Fruit fly (Drosophila melanogaster) whole organism, embryonic: ENCODE results near the gene foxo.

Source experiments
- Adf1 ChIP-seq: fragments of 200-800 bp; sonication (Bioruptor generic); IDR thresholded peaks from 2 replicates; pipeline ENCODE4 v1.3.6; 2022; ENCODE audit warnings: missing biosample characterization, missing genetic modification characterization
- Awh ChIP-seq: fragments of 200-800 bp; sonication (Bioruptor generic); IDR thresholded peaks from 2 replicates; pipeline ENCODE4, ENCODE4 v1.3.6; 2022; ENCODE audit warnings: missing biosample characterization, missing genetic modification characterization
- Bgb ChIP-seq: fragments of 200-800 bp; sonication (Bioruptor generic); IDR thresholded peaks from 2 replicates; pipeline ENCODE4 v1.3.6; 2022; ENCODE audit warnings: missing biosample characterization, missing genetic modification characterization; ENCODE audit not compliant: partially characterized antibody
- CG10209 ChIP-seq: fragments of 200-800 bp; sonication (Bioruptor generic); optimal IDR thresholded peaks from 3 replicates; lab custom pipeline; 2017; ENCODE audit warnings: missing biosample characterization, mild to moderate bottlenecking, missing genetic modification characterization, missing genetic modification reagents
- CG10543 ChIP-seq: fragments of 200-800 bp; sonication (Bioruptor generic); optimal IDR thresholded peaks from 3 replicates; lab custom pipeline; 2017; ENCODE audit warnings: missing biosample characterization, mild to moderate bottlenecking, missing genetic modification characterization, moderate library complexity
- CG11093 ChIP-seq: fragments of 200-800 bp; sonication (Bioruptor generic); IDR thresholded peaks from 3 replicates; pipeline ENCODE4 v1.3.6; 2022; ENCODE audit warnings: missing biosample characterization, missing genetic modification characterization
- CG11560 ChIP-seq: fragments of 200-800 bp; sonication (Bioruptor generic); IDR thresholded peaks from 3 replicates; pipeline ENCODE4 v1.3.6; 2022; ENCODE audit warnings: missing biosample characterization, missing genetic modification characterization
- CG11695 ChIP-seq: fragments of 200-800 bp; sonication (Bioruptor generic); IDR thresholded peaks from 3 replicates; pipeline ENCODE4 v1.3.6; 2022; ENCODE audit warnings: missing biosample characterization, missing genetic modification characterization
- CG12155 ChIP-seq: fragments of 200-800 bp; sonication (Bioruptor generic); optimal IDR thresholded peaks from 3 replicates; lab custom pipeline; 2016; ENCODE audit warnings: missing biosample characterization, missing genetic modification characterization
- CG12299 ChIP-seq: fragments of 200-800 bp; sonication (Bioruptor generic); optimal IDR thresholded peaks from 2 replicates; lab custom pipeline; 2018; ENCODE audit warnings: missing biosample characterization, mild to moderate bottlenecking, missing genetic modification characterization
- CG12744 ChIP-seq: fragments of 200-800 bp; sonication (Bioruptor generic); optimal IDR thresholded peaks from 2 replicates; lab custom pipeline; 2016; ENCODE audit warnings: missing biosample characterization, missing genetic modification characterization
- CG13287 ChIP-seq: fragments of 200-800 bp; sonication (Bioruptor generic); IDR thresholded peaks from 2 replicates; pipeline ENCODE4 v1.3.6; 2022; ENCODE audit warnings: missing biosample characterization, missing genetic modification characterization; ENCODE audit not compliant: partially characterized antibody
- CG13296 ChIP-seq: fragments of 200-800 bp; sonication (Bioruptor generic); optimal IDR thresholded peaks from 3 replicates; lab custom pipeline; 2018; ENCODE audit warnings: missing biosample characterization, mild to moderate bottlenecking, missing genetic modification characterization
- CG13894 ChIP-seq: fragments of 200-800 bp; sonication (Bioruptor generic); optimal IDR thresholded peaks from 3 replicates; lab custom pipeline; 2018; ENCODE audit warnings: missing biosample characterization, mild to moderate bottlenecking, missing genetic modification characterization, moderate library complexity
- CG17359 ChIP-seq: fragments of 200-800 bp; sonication (Bioruptor generic); optimal IDR thresholded peaks from 3 replicates; lab custom pipeline; 2018; ENCODE audit warnings: missing biosample characterization, mild to moderate bottlenecking, missing genetic modification characterization, moderate library complexity
- CG18011 ChIP-seq: fragments of 200-800 bp; sonication (Bioruptor generic); optimal IDR thresholded peaks from 2 replicates; lab custom pipeline; 2017; ENCODE audit warnings: missing biosample characterization, missing genetic modification characterization, mild to moderate bottlenecking, moderate library complexity, missing genotype
- CG18262 ChIP-seq: fragments of 200-800 bp; optimal IDR thresholded peaks from 3 replicates; lab custom pipeline; 2019; ENCODE audit warnings: missing biosample characterization, mild to moderate bottlenecking, missing genetic modification characterization, moderate library complexity
- CG2199 ChIP-seq: fragments of 200-800 bp; sonication (Bioruptor generic); IDR thresholded peaks from 3 replicates; pipeline ENCODE4 v1.3.6; 2022; ENCODE audit warnings: missing biosample characterization, missing genetic modification characterization
- CG3163 ChIP-seq: fragments of 200-800 bp; sonication (Bioruptor generic); optimal IDR thresholded peaks from 3 replicates; lab custom pipeline; 2016; ENCODE audit warnings: missing biosample characterization, missing genetic modification characterization
- CG34224 ChIP-seq: fragments of 200-800 bp; sonication (Bioruptor generic); IDR thresholded peaks from 3 replicates; pipeline ENCODE4 v1.3.6; 2022; ENCODE audit warnings: missing biosample characterization, missing genetic modification characterization; ENCODE audit not compliant: partially characterized antibody
- CG34376 ChIP-seq: fragments of 200-800 bp; sonication (Bioruptor generic); optimal IDR thresholded peaks from 2 replicates; lab custom pipeline; 2018; ENCODE audit warnings: missing biosample characterization, mild to moderate bottlenecking, missing genetic modification characterization
- CG42726 ChIP-seq: fragments of 200-800 bp; sonication (Bioruptor generic); IDR thresholded peaks from 2 replicates; pipeline ENCODE4 v1.3.6; 2022; ENCODE audit warnings: missing biosample characterization, missing genetic modification characterization; ENCODE audit not compliant: partially characterized antibody
- CG8290 ChIP-seq, 3 experiments: fragments of 200-800 bp; sonication (Bioruptor generic); optimal IDR thresholded peaks; 2 replicates each; lab custom pipeline; 2016 to 2019; ENCODE audit warnings: missing biosample characterization in 3 of 3, missing genetic modification characterization in 3 of 3, mild to moderate bottlenecking in 2 of 3, moderate library complexity in 1 of 3
- Camta ChIP-seq: fragments of 200-800 bp; sonication (Bioruptor generic); optimal IDR thresholded peaks from 2 replicates; lab custom pipeline; 2016; ENCODE audit warnings: missing biosample characterization, missing genetic modification characterization
- E2f2 ChIP-seq: fragments of 200-800 bp; sonication (Bioruptor generic); IDR thresholded peaks from 2 replicates; pipeline ENCODE4 v1.3.6; 2022; ENCODE audit warnings: missing biosample characterization, missing genetic modification characterization
- Fer1 ChIP-seq: fragments of 200-800 bp; sonication (Bioruptor generic); optimal IDR thresholded peaks from 2 replicates; lab custom pipeline; 2017; ENCODE audit warnings: missing biosample characterization, mild to moderate bottlenecking, missing genetic modification characterization
- GATAe ChIP-seq: fragments of 200-800 bp; sonication (Bioruptor generic); conservative IDR thresholded peaks from 2 replicates; pipeline ENCODE4 v1.3.6; 2022; ENCODE audit warnings: missing biosample characterization, missing genetic modification characterization
- Lpt ChIP-seq: fragments of >200 bp; optimal IDR thresholded peaks from 2 replicates; lab custom pipeline; 2018; ENCODE audit warnings: missing biosample characterization, missing genetic modification characterization
- NC2β ChIP-seq: fragments of 200-800 bp; sonication (Bioruptor generic); optimal IDR thresholded peaks from 2 replicates; lab custom pipeline; 2016; ENCODE audit warnings: missing biosample characterization, missing genetic modification characterization
- Scr ChIP-seq: fragments of 200-800 bp; sonication (Bioruptor generic); IDR thresholded peaks from 2 replicates; pipeline ENCODE4 v1.3.6; 2022; ENCODE audit warnings: missing biosample characterization, missing genetic modification characterization; ENCODE audit not compliant: partially characterized antibody
- Sry-β ChIP-seq: fragments of 200-800 bp; sonication (Bioruptor generic); optimal IDR thresholded peaks from 2 replicates; lab custom pipeline; 2018; ENCODE audit warnings: missing biosample characterization, mild to moderate bottlenecking, missing genetic modification characterization, moderate library complexity
- Trl ChIP-seq, 3 experiments: fragments of >200 bp in 2 of 3; fragments of 200-800 bp in 1 of 3; sonication (Bioruptor generic) in 1 of 3; optimal IDR thresholded peaks; 2 replicates in 1 of 3; 3 replicates in 2 of 3; lab custom pipeline; 2016 to 2017; ENCODE audit warnings: missing biosample characterization in 1 of 3, missing genetic modification characterization in 1 of 3
- abd-A ChIP-seq: fragments of 200-800 bp; sonication (Bioruptor generic); optimal IDR thresholded peaks from 3 replicates; lab custom pipeline; 2019; ENCODE audit warnings: missing biosample characterization, mild to moderate bottlenecking, missing genetic modification characterization, moderate library complexity
- ac ChIP-seq: fragments of 200-800 bp; sonication (Bioruptor generic); optimal IDR thresholded peaks from 3 replicates; lab custom pipeline; 2017; ENCODE audit warnings: missing biosample characterization, mild to moderate bottlenecking, missing genetic modification characterization
- cg ChIP-seq: fragments of 200-800 bp; sonication (Bioruptor generic); optimal IDR thresholded peaks from 3 replicates; lab custom pipeline; 2019; ENCODE audit warnings: missing biosample characterization, mild to moderate bottlenecking, missing genetic modification characterization, moderate library complexity
- crol ChIP-seq: fragments of 200-800 bp; sonication (Bioruptor generic); IDR thresholded peaks from 2 replicates; pipeline ENCODE4 v1.3.6; 2022; ENCODE audit warnings: missing biosample characterization, missing genetic modification characterization
- da ChIP-seq: fragments of 200-800 bp; sonication (Bioruptor generic); optimal IDR thresholded peaks from 2 replicates; lab custom pipeline; 2016; ENCODE audit warnings: missing biosample characterization, missing genetic modification characterization
- grn ChIP-seq: fragments of 200-800 bp; sonication (Bioruptor generic); optimal IDR thresholded peaks from 3 replicates; lab custom pipeline; 2017; ENCODE audit warnings: missing biosample characterization, missing genetic modification characterization
- mirr ChIP-seq: fragments of 200-800 bp; sonication (Bioruptor generic); optimal IDR thresholded peaks from 3 replicates; lab custom pipeline; 2018; ENCODE audit warnings: missing biosample characterization, mild to moderate bottlenecking, missing genetic modification characterization
- pfk ChIP-seq: fragments of 200-800 bp; sonication (Bioruptor generic); optimal IDR thresholded peaks from 2 replicates; lab custom pipeline; 2018; ENCODE audit warnings: missing biosample characterization, mild to moderate bottlenecking, missing genetic modification characterization, moderate library complexity
- sd ChIP-seq: fragments of 200-800 bp; sonication (Bioruptor generic); optimal IDR thresholded peaks from 3 replicates; lab custom pipeline; 2018; ENCODE audit warnings: missing biosample characterization, mild to moderate bottlenecking, missing genetic modification characterization, moderate library complexity
- shn ChIP-seq: fragments of 200-800 bp; sonication (Bioruptor generic); optimal IDR thresholded peaks from 3 replicates; lab custom pipeline; 2016; ENCODE audit warnings: missing biosample characterization, missing genetic modification characterization
- stwl ChIP-seq: fragments of 200-800 bp; sonication (Bioruptor generic); optimal IDR thresholded peaks from 3 replicates; lab custom pipeline; 2018; ENCODE audit warnings: missing biosample characterization, mild to moderate bottlenecking, missing genetic modification characterization, moderate library complexity
- tna ChIP-seq: fragments of 200-800 bp; sonication (Bioruptor generic); IDR thresholded peaks from 2 replicates; pipeline ENCODE4 v1.3.6; 2022; ENCODE audit warnings: missing biosample characterization, missing genetic modification characterization; ENCODE audit not compliant: partially characterized antibody
- unc-4 ChIP-seq: fragments of 200-800 bp; sonication (Bioruptor generic); IDR thresholded peaks from 2 replicates; pipeline ENCODE4 v1.3.6; 2022; ENCODE audit warnings: missing biosample characterization, missing genetic modification characterization; ENCODE audit not compliant: partially characterized antibody
- vvl ChIP-seq: fragments of 200-800 bp; sonication (Bioruptor generic); IDR thresholded peaks from 2 replicates; pipeline ENCODE4 v1.3.6; 2022; ENCODE audit warnings: missing biosample characterization, missing genetic modification characterization
- z ChIP-seq: fragments of 200-800 bp; sonication (Bioruptor generic); IDR thresholded peaks from 3 replicates; pipeline ENCODE4 v1.3.6; 2022; ENCODE audit warnings: missing biosample characterization, missing genetic modification characterization

foxo gene

DNA sequence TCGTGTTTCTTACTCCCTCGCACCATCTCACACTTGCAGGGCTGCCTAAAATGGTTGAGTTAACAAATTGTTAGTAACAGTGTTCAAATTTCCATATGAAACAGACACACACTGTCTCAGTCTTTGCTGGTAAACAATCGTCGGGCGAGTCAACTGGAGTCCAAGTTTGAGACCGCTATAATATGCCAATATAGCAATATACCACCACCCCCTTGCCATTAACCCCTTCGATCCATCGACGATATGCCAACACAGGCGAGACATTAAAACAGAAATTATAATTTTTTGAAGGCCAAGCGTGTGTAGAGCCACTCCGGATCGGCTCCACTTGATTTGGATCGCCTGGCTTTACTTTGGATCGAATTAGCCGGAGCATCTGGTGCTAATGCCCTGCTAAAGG, 2.6 kb upstream of the foxo start (continued):
- TF ChIP-seq Fer1 (no peak), NC2β (GFP tag; lab: Kevin White, UChicago) (no peak), Camta (GFP tag; lab: Kevin White, UChicago) (no peak), abd-A (tag; lab: Kevin White, UChicago) (peak; percentile 87), CG12744 (GFP tag; lab: Kevin White, UChicago) (no peak), CG18262 (tag; lab: Kevin White, UChicago) (no peak), CG13296 (GFP tag; lab: Kevin White, UChicago) (no peak), mirr (GFP tag; lab: Kevin White, UChicago) (peak; percentile 18), pfk (GFP tag; lab: Kevin White, UChicago) (no peak)

DNA sequence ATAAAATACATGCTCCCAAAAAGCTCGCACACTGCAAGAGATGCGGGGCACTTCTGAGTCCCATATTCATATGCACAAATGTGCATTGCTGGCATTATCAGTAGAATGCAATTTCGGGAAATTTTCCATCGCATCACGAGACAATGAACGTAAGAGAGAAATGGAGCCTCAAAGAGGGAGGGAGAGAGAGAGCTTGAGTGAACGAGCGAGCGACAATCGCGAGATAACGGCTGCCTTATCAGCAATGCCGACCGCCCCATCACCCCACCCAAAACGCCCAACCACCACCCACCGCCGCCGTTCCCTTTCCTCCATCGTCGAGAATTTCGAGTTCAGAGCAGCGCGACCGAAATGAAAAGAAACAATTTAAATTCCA, 813 bp upstream of the foxo start:
- TF ChIP-seq Bgb (no peak), Adf1 (GFP tag; lab: Robert Waterston, UW) (peak; percentile 52), CG12299 (tag; lab: Kevin White, UChicago) (no peak), CG11560 (no peak), CG13287 (peak; percentile 25; the same call in 1 of the 2 replicates), sd (tag; lab: Kevin White, UChicago) (peak; percentile 92), crol (GFP tag; lab: Robert Waterston, UW) (peak; percentile 99), abd-A (tag; lab: Kevin White, UChicago) (peak; percentile 74), cg (GFP tag; lab: Kevin White, UChicago) (peak; percentile 21), CG42726 (GFP tag; lab: Robert Waterston, UW) (0 out of 2 replicates have a peak, but pooled peaks have one; percentile 20), CG10209 (GFP tag; lab: Kevin White, UChicago) (no peak), unc-4 (0 out of 2 replicates have a peak, but pooled peaks have one; percentile 24), GATAe (peak; percentile 94), vvl (GFP tag; lab: Robert Waterston, UW) (peak; percentile 43; the same call in 1 of the 2 replicates), CG11695 (GFP tag; lab: Robert Waterston, UW) (no peak), E2f2 (GFP tag; lab: Robert Waterston, UW) (0 out of 2 replicates have a peak, but pooled peaks have one; percentile 2), Awh (GFP tag; lab: Robert Waterston, UW) (peak; percentile 28; the same call in 1 of the 2 replicates), CG10543 (GFP tag; lab: Kevin White, UChicago) (peak; percentile 73), Trl (optimal IDR thresholded peaks at IDR 0.05; lab: Kevin White, UChicago) (peak; percentile 53), Trl (GFP tag; optimal IDR thresholded peaks at IDR 0.05; lab: Kevin White, UChicago) (no peak), CG12155 (GFP tag; lab: Kevin White, UChicago) (no peak), mirr (GFP tag; lab: Kevin White, UChicago) (peak; percentile 55), Scr (GFP tag; lab: Robert Waterston, UW) (no peak), grn (peak; percentile 69), CG8290 (GFP tag; optimal IDR thresholded peaks at IDR 0.05; lab: Kevin White, UChicago) (no peak), CG8290 (tag; optimal IDR thresholded peaks at IDR 0.05; lab: Kevin White, UChicago) (peak in 1 of 2 experiments; percentile 56), tna (GFP tag; lab: Robert Waterston, UW) (no peak), shn (GFP tag; lab: Kevin White, UChicago) (no peak), CG18011 (GFP tag; lab: Kevin White, UChicago) (no peak), stwl (tag; lab: Kevin White, UChicago) (no peak), CG3163 (GFP tag; lab: Kevin White, UChicago) (peak; percentile 54), CG2199 (GFP tag; lab: Robert Waterston, UW) (0 out of 3 replicates have a peak, but pooled peaks have one; percentile 48), CG17359 (no peak), ac (GFP tag; lab: Kevin White, UChicago) (no peak), CG34224 (peak; percentile 11; the same call in 1 of the 3 replicates), CG13894 (tag; lab: Kevin White, UChicago) (no peak), CG34376 (GFP tag; lab: Kevin White, UChicago) (peak; percentile 32), Sry-β (GFP tag; lab: Kevin White, UChicago) (no peak), Lpt (no peak), z (GFP tag; lab: Robert Waterston, UW) (peak; percentile 76; the same call in 2 of the 3 replicates), da (GFP tag; lab: Kevin White, UChicago) (no peak), CG11093 (GFP tag; lab: Robert Waterston, UW) (no peak)
